Worm (Caenorhabditis elegans): ENCODE data around the gene gst-14.

ce11 chrII:13637464-13637863, 21.6 kb upstream of the gst-14 start:
- TF ChIP-seq lsy-2 (tag; optimal IDR thresholded peaks at IDR 0.05): no peak
- no peak for TF ChIP-seq nhr-11 (tag; optimal IDR thresholded peaks at IDR 0.05)
- no peak for TF ChIP-seq snpc-4 (tag; optimal IDR thresholded peaks at IDR 0.05)
- TF ChIP-seq zag-1 (tag; optimal IDR thresholded peaks at IDR 0.05): no peak
- no peak for TF ChIP-seq F13H6.1 (tag; optimal IDR thresholded peaks at IDR 0.05)
- no peak for TF ChIP-seq nhr-237 (tag; optimal IDR thresholded peaks at IDR 0.05)
- no peak for TF ChIP-seq elt-1 (tag; optimal IDR thresholded peaks at IDR 0.05)
- no peak for TF ChIP-seq ztf-4 (tag; optimal IDR thresholded peaks at IDR 0.05)
- no peak for TF ChIP-seq crh-2 (tag; optimal IDR thresholded peaks at IDR 0.05)
- TF ChIP-seq ama-1 (optimal IDR thresholded peaks at IDR 0.05): peak; percentile 19
- no peak for TF ChIP-seq mdl-1 (tag; optimal IDR thresholded peaks at IDR 0.05)

Data from whole organism, L2 larva.